Worm (Caenorhabditis elegans) whole organism, late embryonic: ENCODE data around the gene ZC190.7.

Experiments used
- C08G9.2 ChIP-seq: sonication (generic microtip); optimal IDR thresholded peaks from 2 replicates; lab custom pipeline; 2016; ENCODE audit warnings: mild to moderate bottlenecking, missing genetic modification characterization, moderate library complexity, missing compliant biosample characterization
- T23F11.4 ChIP-seq: fragments of 200-800 bp; sonication (Bioruptor generic); optimal IDR thresholded peaks from 2 replicates; lab custom pipeline; 2018; ENCODE audit warnings: mild to moderate bottlenecking, missing genetic modification characterization, missing compliant biosample characterization
- Y22D7AL.16 ChIP-seq: sonication (generic microtip); optimal IDR thresholded peaks from 2 replicates; lab custom pipeline; 2016; ENCODE audit warnings: missing genetic modification characterization, missing compliant biosample characterization
- ahr-1 ChIP-seq: sonication (generic microtip); optimal IDR thresholded peaks from 2 replicates; lab custom pipeline; 2016; ENCODE audit warnings: missing genetic modification characterization, missing compliant biosample characterization
- ama-1 ChIP-seq: fragments of 150-350 bp; optimal IDR thresholded peaks from 2 replicates; lab custom pipeline; 2014
- ceh-14 ChIP-seq: sonication (generic microtip); optimal IDR thresholded peaks from 2 replicates; lab custom pipeline; 2016; ENCODE audit warnings: missing genotype, missing genetic modification characterization, missing compliant biosample characterization
- ceh-2 ChIP-seq: sonication (generic microtip); optimal IDR thresholded peaks from 2 replicates; lab custom pipeline; 2016; ENCODE audit warnings: missing genotype, missing genetic modification characterization, missing compliant biosample characterization
- ceh-24 ChIP-seq: sonication (generic microtip); optimal IDR thresholded peaks from 2 replicates; lab custom pipeline; 2016; ENCODE audit warnings: mild to moderate bottlenecking, missing genetic modification characterization, missing compliant biosample characterization
- ceh-45 ChIP-seq: fragments of 200-800 bp; sonication (Bioruptor generic); IDR thresholded peaks from 2 replicates; pipeline ENCODE4 v1.3.6; 2022; ENCODE audit warnings: missing genetic modification reagents, missing genetic modification characterization, missing compliant biosample characterization
- ceh-48 ChIP-seq: sonication (generic microtip); optimal IDR thresholded peaks from 2 replicates; lab custom pipeline; 2016; ENCODE audit warnings: missing genetic modification characterization, inconsistent platforms, missing compliant biosample characterization
- ceh-6 ChIP-seq: fragments of 200-800 bp; sonication (Bioruptor generic); optimal IDR thresholded peaks from 2 replicates; lab custom pipeline; 2018; ENCODE audit warnings: mild to moderate bottlenecking, missing genetic modification characterization, missing compliant biosample characterization
- che-1 ChIP-seq: sonication (generic microtip); optimal IDR thresholded peaks from 2 replicates; lab custom pipeline; 2016; ENCODE audit warnings: mild to moderate bottlenecking, missing genetic modification characterization, missing compliant biosample characterization
- dmd-4 ChIP-seq: sonication (generic microtip); optimal IDR thresholded peaks from 2 replicates; lab custom pipeline; 2016; ENCODE audit warnings: borderline replicate concordance, missing genetic modification characterization, missing compliant biosample characterization
- dve-1 ChIP-seq: sonication (generic microtip); optimal IDR thresholded peaks from 2 replicates; lab custom pipeline; 2017; ENCODE audit warnings: antibody characterized with exemption, mild to moderate bottlenecking, missing genetic modification characterization, missing compliant biosample characterization
- elt-2 ChIP-seq: sonication (generic microtip); optimal IDR thresholded peaks from 2 replicates; lab custom pipeline; 2016; ENCODE audit warnings: missing genetic modification reagents, missing genetic modification characterization, missing compliant biosample characterization
- elt-4 ChIP-seq: sonication (generic microtip); optimal IDR thresholded peaks from 2 replicates; lab custom pipeline; 2016; ENCODE audit warnings: missing genetic modification characterization, missing compliant biosample characterization
- ets-4 ChIP-seq: sonication (generic microtip); optimal IDR thresholded peaks from 2 replicates; lab custom pipeline; 2016; ENCODE audit warnings: missing genetic modification characterization, missing compliant biosample characterization
- fkh-10 ChIP-seq: fragments of 150-350 bp; optimal IDR thresholded peaks from 2 replicates; lab custom pipeline; 2014; ENCODE audit warnings: missing biosample characterization, missing genetic modification reagents, missing genetic modification characterization
- fkh-6 ChIP-seq: sonication (generic microtip); optimal IDR thresholded peaks from 2 replicates; lab custom pipeline; 2016; ENCODE audit warnings: missing genetic modification characterization, missing compliant biosample characterization
- gmeb-2 ChIP-seq: sonication (generic microtip); optimal IDR thresholded peaks from 2 replicates; lab custom pipeline; 2016; ENCODE audit warnings: missing genetic modification characterization, inconsistent platforms, missing compliant biosample characterization
- hlh-30 ChIP-seq: sonication (generic microtip); optimal IDR thresholded peaks from 2 replicates; lab custom pipeline; 2017; ENCODE audit warnings: antibody characterized with exemption, missing genetic modification characterization, missing compliant biosample characterization; ENCODE audit not compliant: insufficient read depth
- hlh-6 ChIP-seq: sonication (generic microtip); optimal IDR thresholded peaks from 2 replicates; lab custom pipeline; 2016; ENCODE audit warnings: missing genotype, missing genetic modification characterization, missing compliant biosample characterization
- lim-6 ChIP-seq: sonication (generic microtip); optimal IDR thresholded peaks from 2 replicates; lab custom pipeline; 2016; ENCODE audit warnings: missing genetic modification characterization, missing compliant biosample characterization
- lin-11 ChIP-seq: fragments of 200-800 bp; sonication (Bioruptor generic); optimal IDR thresholded peaks from 2 replicates; lab custom pipeline; 2018; ENCODE audit warnings: mild to moderate bottlenecking, missing genetic modification characterization, missing compliant biosample characterization
- mec-3 ChIP-seq: sonication (generic microtip); optimal IDR thresholded peaks from 2 replicates; lab custom pipeline; 2016; ENCODE audit warnings: borderline replicate concordance, missing genetic modification characterization, missing compliant biosample characterization
- nfya-1 ChIP-seq: sonication (generic microtip); optimal IDR thresholded peaks from 2 replicates; lab custom pipeline; 2017; ENCODE audit warnings: missing genetic modification characterization, mild to moderate bottlenecking, missing compliant biosample characterization, antibody characterized with exemption, moderate library complexity
- nhr-11 ChIP-seq: fragments of 150-350 bp; optimal IDR thresholded peaks from 2 replicates; lab custom pipeline; 2014; ENCODE audit warnings: missing biosample characterization, missing genetic modification characterization
- nhr-232 ChIP-seq: sonication (generic microtip); optimal IDR thresholded peaks from 2 replicates; lab custom pipeline; 2016; ENCODE audit warnings: missing genetic modification characterization, missing compliant biosample characterization
- pag-3 ChIP-seq: sonication (generic microtip); optimal IDR thresholded peaks from 2 replicates; lab custom pipeline; 2016; ENCODE audit warnings: missing compliant biosample characterization, missing genetic modification characterization, borderline replicate concordance
- pat-9 ChIP-seq: fragments of 200-800 bp; sonication (Bioruptor generic); optimal IDR thresholded peaks from 2 replicates; lab custom pipeline; 2018; ENCODE audit warnings: mild to moderate bottlenecking, missing genetic modification characterization, moderate library complexity, missing compliant biosample characterization
- pha-2 ChIP-seq: sonication (generic microtip); optimal IDR thresholded peaks from 2 replicates; lab custom pipeline; 2017; ENCODE audit warnings: mild to moderate bottlenecking, missing genetic modification characterization, missing compliant biosample characterization
- pha-4 ChIP-seq: fragments of 150-350 bp; optimal IDR thresholded peaks from 2 replicates; lab custom pipeline; 2018; ENCODE audit warnings: missing biosample characterization, missing genetic modification reagents, missing genetic modification characterization
- pqm-1 ChIP-seq: sonication (generic microtip); optimal IDR thresholded peaks from 2 replicates; lab custom pipeline; 2016; ENCODE audit warnings: missing genetic modification characterization, missing compliant biosample characterization
- pros-1 ChIP-seq: fragments of 150-350 bp; optimal IDR thresholded peaks from 2 replicates; lab custom pipeline; 2014; ENCODE audit warnings: missing biosample characterization, missing genetic modification reagents, missing genetic modification characterization
- ref-2 ChIP-seq: sonication (generic microtip); optimal IDR thresholded peaks from 2 replicates; lab custom pipeline; 2016; ENCODE audit warnings: missing genetic modification characterization, missing compliant biosample characterization
- rnt-1 ChIP-seq: sonication (generic microtip); optimal IDR thresholded peaks from 2 replicates; lab custom pipeline; 2016; ENCODE audit warnings: missing genetic modification characterization, missing compliant biosample characterization
- sdc-2 ChIP-seq: sonication (generic microtip); optimal IDR thresholded peaks from 2 replicates; lab custom pipeline; 2016; ENCODE audit warnings: missing genotype, missing genetic modification characterization, missing compliant biosample characterization
- sox-2 ChIP-seq: fragments of 200-800 bp; sonication (Bioruptor generic); IDR thresholded peaks from 2 replicates; pipeline ENCODE4 v1.3.6; 2022; ENCODE audit warnings: missing genetic modification reagents, missing genetic modification characterization, missing compliant biosample characterization
- sox-4 ChIP-seq: sonication (generic microtip); optimal IDR thresholded peaks from 2 replicates; lab custom pipeline; 2017; ENCODE audit warnings: mild to moderate bottlenecking, missing genetic modification characterization, inconsistent platforms, missing compliant biosample characterization
- syd-9 ChIP-seq: sonication (generic microtip); optimal IDR thresholded peaks from 2 replicates; lab custom pipeline; 2016; ENCODE audit warnings: mild to moderate bottlenecking, missing genetic modification characterization, moderate library complexity, missing compliant biosample characterization
- tbx-2 ChIP-seq: sonication (generic microtip); optimal IDR thresholded peaks from 2 replicates; lab custom pipeline; 2016; ENCODE audit warnings: missing genetic modification characterization, missing compliant biosample characterization
- ttx-3 ChIP-seq: sonication (generic microtip); optimal IDR thresholded peaks from 2 replicates; lab custom pipeline; 2016; ENCODE audit warnings: missing genetic modification reagents, missing genetic modification characterization, missing compliant biosample characterization
- unc-42 ChIP-seq: sonication (generic microtip); optimal IDR thresholded peaks from 2 replicates; lab custom pipeline; 2016; ENCODE audit warnings: missing genotype, missing genetic modification characterization, missing compliant biosample characterization
- unc-86 ChIP-seq: sonication (generic microtip); optimal IDR thresholded peaks from 2 replicates; lab custom pipeline; 2016; ENCODE audit warnings: missing genetic modification characterization, missing compliant biosample characterization

ZC190.7 gene

ce11 chrV:8686764-8687163 lies at the start of gene ZC190.7:
ZC190.7 (minus strand) TSS chrV:8686864.
- TF ChIP-seq tbx-2 (no peak), pros-1 (tag; lab: Kevin White, UChicago) (no peak), pag-3 (tag; lab: Kevin White, UChicago) (no peak), ama-1 (lab: Kevin White, UChicago) (no peak), C08G9.2 (no peak), ahr-1 (tag; lab: Kevin White, UChicago) (no peak), ceh-48 (tag; lab: Kevin White, UChicago) (no peak), pqm-1 (tag; lab: Kevin White, UChicago) (no peak), gmeb-2 (tag; lab: Kevin White, UChicago) (no peak), lin-11 (tag; lab: Kevin White, UChicago) (no peak), ttx-3 (tag; lab: Kevin White, UChicago) (no peak), ceh-2 (tag; lab: Kevin White, UChicago) (no peak), Y22D7AL.16 (no peak), sdc-2 (no peak), unc-86 (no peak)

DNA sequence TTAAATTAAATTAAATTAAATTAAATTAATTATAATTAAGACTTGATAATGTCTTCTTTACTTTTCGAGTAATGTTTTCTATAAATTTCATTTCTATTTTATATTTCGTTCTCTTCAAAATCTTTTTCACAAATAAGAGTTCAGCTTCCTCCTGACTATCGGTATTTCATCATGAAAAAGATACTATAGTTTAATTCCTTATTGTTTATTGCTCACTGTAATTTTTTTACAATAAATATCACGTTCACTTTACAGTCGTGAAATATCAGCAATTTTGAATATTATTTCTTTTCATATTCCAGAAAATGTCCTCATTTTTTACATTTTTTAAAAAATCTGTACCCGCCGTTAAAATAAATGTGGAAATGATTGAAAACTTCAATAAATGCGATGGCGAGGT lies 49.7 kb upstream of the ZC190.7 start, which contains the start of gene ZC196.3:
ZC196.3 (plus strand) TSS at position 301 of the 400 bp plus-strand sequence.
- TF ChIP-seq nhr-11 (tag; lab: Kevin White, UChicago) (no peak), pha-2 (no peak), che-1 (tag; lab: Kevin White, UChicago) (no peak), dmd-4 (tag; lab: Kevin White, UChicago) (no peak), Y22D7AL.16 (no peak), ceh-2 (tag; lab: Kevin White, UChicago) (no peak), ttx-3 (tag; lab: Kevin White, UChicago) (no peak), elt-4 (tag; lab: Kevin White, UChicago) (no peak), dve-1 (tag; lab: Kevin White, UChicago) (no peak), elt-2 (tag; lab: Kevin White, UChicago) (no peak), pha-4 (no peak), sox-4 (tag; lab: Kevin White, UChicago) (no peak), ref-2 (tag; lab: Kevin White, UChicago) (no peak)

DNA sequence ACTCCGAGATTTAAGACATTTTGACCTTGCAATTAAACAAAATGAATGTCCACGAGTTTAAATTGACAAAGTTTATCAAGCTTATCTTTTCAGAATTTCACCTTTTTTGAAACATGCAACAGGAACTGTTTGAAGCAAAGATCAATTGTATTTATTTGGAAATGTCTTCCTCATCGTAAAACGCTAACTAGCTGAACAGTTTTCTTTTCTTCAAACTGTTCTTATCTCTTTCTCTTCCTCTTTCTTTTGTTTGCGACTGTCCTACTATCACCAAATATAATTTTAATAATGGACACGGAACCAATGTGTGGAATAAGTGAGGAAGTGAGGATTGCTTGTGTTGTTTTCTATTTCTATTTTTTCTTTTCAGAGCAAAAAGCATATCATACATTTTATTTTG lies 46.3 kb upstream of the ZC190.7 start, which contains the start of gene ZC196.4:
ZC196.4 (plus strand) TSS at position 173 of the 400 bp plus-strand sequence.
- TF ChIP-seq fkh-6 (tag; lab: Kevin White, UChicago) (no peak), pqm-1 (tag; lab: Kevin White, UChicago) (no peak), nhr-11 (tag; lab: Kevin White, UChicago) (no peak), elt-2 (tag; lab: Kevin White, UChicago) (no peak), syd-9 (tag; lab: Kevin White, UChicago) (no peak), ceh-24 (tag; lab: Kevin White, UChicago) (no peak), ceh-48 (tag; lab: Kevin White, UChicago) (no peak), hlh-30 (tag; lab: Kevin White, UChicago) (no peak), lim-6 (no peak), ets-4 (no peak), ceh-14 (tag; lab: Kevin White, UChicago) (no peak), nhr-232 (tag; lab: Kevin White, UChicago) (no peak), T23F11.4 (GFP tag; lab: Kevin White, UChicago) (no peak), ref-2 (tag; lab: Kevin White, UChicago) (no peak), rnt-1 (tag; lab: Kevin White, UChicago) (no peak)

ce11 chrV:8730991-8731390 lies 44.3 kb upstream of the ZC190.7 start:
- TF ChIP-seq ets-4: no peak
- TF ChIP-seq unc-42 (tag; lab: Kevin White, UChicago): no peak
- TF ChIP-seq nfya-1: no peak
- no peak for TF ChIP-seq Y22D7AL.16
- TF ChIP-seq C08G9.2: no peak
- no peak for TF ChIP-seq sox-2 (GFP tag; lab: Robert Waterston, UW)
- no peak for TF ChIP-seq ceh-45 (GFP tag; lab: Robert Waterston, UW)
- TF ChIP-seq hlh-6 (tag; lab: Kevin White, UChicago): no peak
- TF ChIP-seq fkh-10 (GFP tag; lab: Kevin White, UChicago): no peak
- no peak for TF ChIP-seq ceh-24 (tag; lab: Kevin White, UChicago)
- no peak for TF ChIP-seq dmd-4 (tag; lab: Kevin White, UChicago)
- no peak for TF ChIP-seq pqm-1 (tag; lab: Kevin White, UChicago)
- TF ChIP-seq lin-11 (tag; lab: Kevin White, UChicago): no peak
- TF ChIP-seq pat-9: no peak
- no peak for TF ChIP-seq elt-4 (tag; lab: Kevin White, UChicago)
- no peak for TF ChIP-seq pha-2
- no peak for TF ChIP-seq ceh-6 (GFP tag; lab: Kevin White, UChicago)
- TF ChIP-seq mec-3 (tag; lab: Kevin White, UChicago): no peak
